Worm (Caenorhabditis elegans) whole organism, L4 larva: ENCODE measurements around the gene miz-1.

Experiments
- attf-4 ChIP-seq: sonication (generic microtip); optimal IDR thresholded peaks from 3 replicates; lab custom pipeline; 2017; ENCODE audit warnings: missing biosample characterization, missing genetic modification characterization
- cey-2 ChIP-seq: sonication (generic microtip); optimal IDR thresholded peaks from 3 replicates; lab custom pipeline; 2017; ENCODE audit warnings: missing genetic modification characterization, mild to moderate bottlenecking, missing compliant biosample characterization, antibody characterized with exemption, borderline replicate concordance; ENCODE audit not compliant: insufficient read depth
- lin-13 ChIP-seq: fragments of 150-350 bp; optimal IDR thresholded peaks from 2 replicates; lab custom pipeline; 2014; ENCODE audit warnings: missing biosample characterization, missing genetic modification reagents, missing genetic modification characterization
- nhr-6 ChIP-seq: fragments of 150-350 bp; optimal IDR thresholded peaks from 2 replicates; lab custom pipeline; 2014; ENCODE audit warnings: missing biosample characterization, missing genetic modification characterization

DNA sequence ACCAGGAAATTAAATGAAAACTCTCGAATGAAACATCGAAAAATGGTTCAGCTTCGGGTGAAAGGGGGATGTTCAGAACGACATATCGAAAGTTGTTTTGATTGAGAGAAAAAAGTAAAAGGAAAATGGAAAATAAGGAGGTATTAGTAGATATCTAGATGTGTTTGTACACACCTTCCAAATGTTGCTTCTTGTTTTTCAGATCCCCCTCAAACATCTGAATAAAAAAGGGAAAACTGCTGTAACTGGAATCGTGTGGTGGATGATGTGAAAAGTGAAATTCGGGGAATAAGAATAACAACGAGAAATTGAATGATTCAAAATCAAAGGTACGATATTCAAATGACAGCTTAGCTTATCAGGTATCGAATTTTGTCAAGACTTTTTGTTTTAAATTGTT, 15.8 kb downstream of the miz-1 start, which contains the start of gene npax-3:
- no peak for TF ChIP-seq nhr-6 (tag; lab: Kevin White, UChicago)
- no peak for TF ChIP-seq attf-4 (tag; lab: Kevin White, UChicago)
- no peak for TF ChIP-seq cey-2
- no peak for TF ChIP-seq lin-13 (GFP tag; lab: Kevin White, UChicago)
